Worm (Caenorhabditis elegans): ENCODE data around the gene F44F4.15.

Gene F44F4.15

ce11 chrII:10873631-10874030, 40.8 kb upstream of the F44F4.15 start, which contains the start of gene orc-2:
Gene orc-2, plus strand, starts transcription at chrII:10873931.
- no peak for TF ChIP-seq nfyb-1 (GFP tag; IDR thresholded peaks at IDR 0.05)
- no peak for TF ChIP-seq mcd-1 (GFP tag; IDR thresholded peaks at IDR 0.05)
- no peak for TF ChIP-seq ztf-6 (GFP tag; IDR thresholded peaks at IDR 0.05)
- TF ChIP-seq nfya-1 (tag; optimal IDR thresholded peaks at IDR 0.05; ENCODE audit: borderline replicate concordance, insufficient read depth) = no peak
- TF ChIP-seq ceh-27 (GFP tag; optimal IDR thresholded peaks at IDR 0.05) = no peak
- no peak for TF ChIP-seq ztf-3 (GFP tag; optimal IDR thresholded peaks at IDR 0.05)
- no peak for TF ChIP-seq C06A6.2 (GFP tag; conservative IDR thresholded peaks at IDR 0.05)
- TF ChIP-seq C17E4.6 (GFP tag; IDR thresholded peaks at IDR 0.05) = no peak
- no peak for TF ChIP-seq ccch-3 (GFP tag; optimal IDR thresholded peaks at IDR 0.05)
- no peak for TF ChIP-seq mel-28 (tag; optimal IDR thresholded peaks at IDR 0.05; ENCODE audit: borderline replicate concordance)
- no peak for TF ChIP-seq madf-6 (GFP tag; IDR thresholded peaks at IDR 0.05)
- TF ChIP-seq F52B5.7 (tag; optimal IDR thresholded peaks at IDR 0.05) = no peak

- no peak for TF ChIP-seq mel-28 (tag; optimal IDR thresholded peaks at IDR 0.05; ENCODE audit: borderline replicate concordance)
- TF ChIP-seq F33H1.4 (GFP tag; IDR thresholded peaks at IDR 0.05) = no peak
- TF ChIP-seq rpc-1 (optimal IDR thresholded peaks at IDR 0.05) = no peak
- no peak for TF ChIP-seq rpc-1 (tag; optimal IDR thresholded peaks at IDR 0.05)
- no peak for TF ChIP-seq atf-7 (tag; optimal IDR thresholded peaks at IDR 0.05)
- TF ChIP-seq hmg-1.2 (GFP tag; IDR thresholded peaks at IDR 0.05) = no peak
- no peak for TF ChIP-seq xnd-1 (tag; optimal IDR thresholded peaks at IDR 0.05)
- no peak for TF ChIP-seq lin-54 (GFP tag; optimal IDR thresholded peaks at IDR 0.05)
- TF ChIP-seq let-526 (GFP tag; IDR thresholded peaks at IDR 0.05) = no peak
- no peak for TF ChIP-seq Y56A3A.18 (GFP tag; IDR thresholded peaks at IDR 0.05)
- no peak for TF ChIP-seq attf-3 (GFP tag; conservative IDR thresholded peaks at IDR 0.05)
- no peak for TF ChIP-seq zim-3 (tag; optimal IDR thresholded peaks at IDR 0.05)
- TF ChIP-seq hmg-20 (GFP tag; IDR thresholded peaks at IDR 0.05) = no peak
- no peak for TF ChIP-seq B0019.2 (GFP tag; conservative IDR thresholded peaks at IDR 0.05)
- TF ChIP-seq aptf-3 (GFP tag; IDR thresholded peaks at IDR 0.05) = no peak
Measured at ce11 chrII:10880625-10881024, 33.8 kb upstream of the F44F4.15 start, which contains the start of gene lurp-1. Gene lurp-1, plus strand, starts transcription at chrII:10880925.

- TF ChIP-seq lag-1 (GFP tag; IDR thresholded peaks at IDR 0.05) (no peak), F22D6.2 (tag; optimal IDR thresholded peaks at IDR 0.05) (no peak), atf-7 (tag; optimal IDR thresholded peaks at IDR 0.05) (no peak), Y79H2A.3 (GFP tag; conservative IDR thresholded peaks at IDR 0.05) (no peak), tbx-9 (tag; optimal IDR thresholded peaks at IDR 0.05; ENCODE audit: borderline replicate concordance) (no peak), T26A5.8 (tag; optimal IDR thresholded peaks at IDR 0.05) (no peak), ama-1 (optimal IDR thresholded peaks at IDR 0.05) (no peak), ama-1 (GFP tag; optimal IDR thresholded peaks at IDR 0.05) (no peak), cebp-1 (GFP tag; IDR thresholded peaks at IDR 0.05) (no peak), cebp-1 (tag; optimal IDR thresholded peaks at IDR 0.05) (no peak), nhr-27 (tag; optimal IDR thresholded peaks at IDR 0.05) (no peak), lir-1 (GFP tag; conservative IDR thresholded peaks at IDR 0.05) (no peak), dpl-1 (GFP tag; optimal IDR thresholded peaks at IDR 0.05) (peak; percentile 83), snpc-1.3 (tag; optimal IDR thresholded peaks at IDR 0.05; ENCODE audit: insufficient read depth) (peak; percentile 35), egl-44 (GFP tag; IDR thresholded peaks at IDR 0.05) (no peak), ccch-3 (GFP tag; optimal IDR thresholded peaks at IDR 0.05) (no peak), ceh-100 (GFP tag; IDR thresholded peaks at IDR 0.05) (no peak), bed-2 (GFP tag; IDR thresholded peaks at IDR 0.05) (no peak), hlh-26 (GFP tag; conservative IDR thresholded peaks at IDR 0.05) (no peak), hlh-12 (tag; optimal IDR thresholded peaks at IDR 0.05) (no peak), ztf-26 (tag; optimal IDR thresholded peaks at IDR 0.05) (no peak), let-526 (GFP tag; IDR thresholded peaks at IDR 0.05) (no peak), lsy-27 (tag; optimal IDR thresholded peaks at IDR 0.05; ENCODE audit: borderline replicate concordance, insufficient read depth) (no peak), lin-54 (GFP tag; optimal IDR thresholded peaks at IDR 0.05) (peak; percentile 73), nfya-1 (tag; optimal IDR thresholded peaks at IDR 0.05; ENCODE audit: borderline replicate concordance, insufficient read depth) (no peak), repo-1 (tag; optimal IDR thresholded peaks at IDR 0.05) (no peak), hsf-1 (GFP tag; IDR thresholded peaks at IDR 0.05) (no peak)
Measured at ce11 chrII:10884396-10884795, 30.1 kb upstream of the F44F4.15 start, which contains the start of gene egg-3. Gene egg-3, minus strand, starts transcription at chrII:10884441.
